Fruit fly (Drosophila melanogaster): Measurements from ENCODE around the gene D2hgdh.

Gene D2hgdh

DNA sequence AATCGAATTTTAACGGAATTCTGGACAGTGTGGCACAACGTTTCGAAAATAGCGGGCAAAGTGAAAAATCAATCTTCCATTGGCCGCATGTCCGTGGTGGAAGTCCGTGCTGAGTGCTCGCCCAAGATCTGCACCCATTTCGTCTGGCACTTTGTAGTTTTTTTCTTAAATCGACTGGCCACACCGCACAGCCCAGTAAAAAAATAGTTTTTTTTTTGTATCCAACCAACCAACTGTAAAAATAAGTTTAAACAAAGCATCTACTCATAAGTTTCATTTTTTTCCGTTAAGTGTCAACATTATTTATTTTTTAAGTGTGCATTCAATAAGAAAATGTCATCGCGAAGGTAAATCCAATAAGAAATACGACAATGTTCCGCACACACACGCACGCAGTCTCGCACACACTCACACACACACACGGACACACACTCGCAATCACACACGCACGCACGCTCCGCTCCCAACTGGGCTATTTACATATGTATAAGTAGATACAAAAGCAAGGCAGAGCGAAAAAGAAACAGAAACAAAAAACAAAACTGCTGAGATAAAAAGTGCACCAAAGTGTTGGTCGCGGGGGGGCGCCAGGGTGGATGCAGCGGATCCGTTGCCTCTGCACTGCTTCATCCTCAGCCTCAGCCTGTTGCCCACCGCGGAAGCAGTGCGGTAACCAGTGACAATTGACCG lies 47.1 kb upstream of the D2hgdh start, which contains the start of gene csw (continued):
- no peak for TF ChIP-seq GATAe (GFP tag; conservative IDR thresholded peaks at IDR 0.05)
- no peak for TF ChIP-seq Hand (GFP tag; optimal IDR thresholded peaks at IDR 0.05)
- no peak for TF ChIP-seq salm (tag; optimal IDR thresholded peaks at IDR 0.05)
- no peak for TF ChIP-seq CG16815 (GFP tag; optimal IDR thresholded peaks at IDR 0.05)
- TF ChIP-seq CG8765 (GFP tag; IDR thresholded peaks at IDR 0.05): no peak
- no peak for TF ChIP-seq NC2α (GFP tag; optimal IDR thresholded peaks at IDR 0.05)
- TF ChIP-seq CG30431 (GFP tag; optimal IDR thresholded peaks at IDR 0.05): no peak
- no peak for TF ChIP-seq klu (GFP tag; IDR thresholded peaks at IDR 0.05)
- TF ChIP-seq lola (GFP tag; optimal IDR thresholded peaks at IDR 0.05): peak in 1 of 3 experiments; percentile 60
- peak; percentile 16 for TF ChIP-seq Dek (tag; optimal IDR thresholded peaks at IDR 0.05)
- TF ChIP-seq CG9932 (GFP tag; IDR thresholded peaks at IDR 0.05): peak; percentile 75
- peak; percentile 3 for TF ChIP-seq Hr3 (GFP tag; optimal IDR thresholded peaks at IDR 0.05)
- TF ChIP-seq tin (GFP tag; optimal IDR thresholded peaks at IDR 0.05): peak; percentile 18
- TF ChIP-seq zen (tag; optimal IDR thresholded peaks at IDR 0.05): no peak
- TF ChIP-seq fu2 (GFP tag; optimal IDR thresholded peaks at IDR 0.05): peak; percentile 41
- peak; percentile 63 for TF ChIP-seq zfh2 (GFP tag; optimal IDR thresholded peaks at IDR 0.05)
- no peak for TF ChIP-seq chn (GFP tag; optimal IDR thresholded peaks at IDR 0.05)
- peak; percentile 28 for TF ChIP-seq CG12942 (GFP tag; optimal IDR thresholded peaks at IDR 0.05)
- no peak for TF ChIP-seq dmrt99B (tag; optimal IDR thresholded peaks at IDR 0.05)
- no peak for TF ChIP-seq C15 (GFP tag; IDR thresholded peaks at IDR 0.05)
- TF ChIP-seq CG17802 (tag; optimal IDR thresholded peaks at IDR 0.05): no peak
- no peak for TF ChIP-seq ab (GFP tag; optimal IDR thresholded peaks at IDR 0.05)
- no peak for TF ChIP-seq jigr1 (GFP tag; IDR thresholded peaks at IDR 0.05)
- TF ChIP-seq lab (GFP tag; optimal IDR thresholded peaks at IDR 0.05): peak; percentile 3
- TF ChIP-seq stc (GFP tag; IDR thresholded peaks at IDR 0.05): no peak
- TF ChIP-seq NK7.1 (GFP tag; optimal IDR thresholded peaks at IDR 0.05): no peak
- TF ChIP-seq CG8478 (optimal IDR thresholded peaks at IDR 0.05): peak; percentile 91
- TF ChIP-seq Dll (GFP tag; IDR thresholded peaks at IDR 0.05; ENCODE audit: partially characterized antibody): no peak
- TF ChIP-seq B-H2 (GFP tag; optimal IDR thresholded peaks at IDR 0.05): peak; percentile 57
- TF ChIP-seq pan (optimal IDR thresholded peaks at IDR 0.05): no peak
- no peak for TF ChIP-seq pan (GFP tag; optimal IDR thresholded peaks at IDR 0.05 in 1 of 2, IDR thresholded peaks at IDR 0.05 in 1 of 2)
- no peak for TF ChIP-seq jing (GFP tag; optimal IDR thresholded peaks at IDR 0.05)
- TF ChIP-seq CG13424 (tag; optimal IDR thresholded peaks at IDR 0.05): no peak
- TF ChIP-seq danr (GFP tag; IDR thresholded peaks at IDR 0.05): no peak
- peak; percentile 99 for TF ChIP-seq nom (GFP tag; optimal IDR thresholded peaks at IDR 0.05)
- TF ChIP-seq gcm (GFP tag; optimal IDR thresholded peaks at IDR 0.05): no peak
- no peak for TF ChIP-seq CG31441 (GFP tag; IDR thresholded peaks at IDR 0.05)
- TF ChIP-seq Adf1 (GFP tag; IDR thresholded peaks at IDR 0.05): no peak
- TF ChIP-seq CG12071 (GFP tag; optimal IDR thresholded peaks at IDR 0.05): no peak
- TF ChIP-seq H2.0 (GFP tag; IDR thresholded peaks at IDR 0.05): no peak
- peak; percentile 69 for TF ChIP-seq Sry-δ (GFP tag; optimal IDR thresholded peaks at IDR 0.05)
- TF ChIP-seq CG10565 (GFP tag; optimal IDR thresholded peaks at IDR 0.05): no peak
- TF ChIP-seq cwo (GFP tag; optimal IDR thresholded peaks at IDR 0.05): no peak
- TF ChIP-seq pho (GFP tag; optimal IDR thresholded peaks at IDR 0.05): peak; percentile 46
- no peak for TF ChIP-seq sna (GFP tag; IDR thresholded peaks at IDR 0.05; ENCODE audit: partially characterized antibody)
- TF ChIP-seq ftz-f1 (GFP tag; optimal IDR thresholded peaks at IDR 0.05): peak; percentile 67
- no peak for TF ChIP-seq CrebB (tag; optimal IDR thresholded peaks at IDR 0.05)
- TF ChIP-seq wdn (GFP tag; IDR thresholded peaks at IDR 0.05): no peak
- no peak for TF ChIP-seq CG1529 (GFP tag; optimal IDR thresholded peaks at IDR 0.05)
- TF ChIP-seq CG7928 (GFP tag; optimal IDR thresholded peaks at IDR 0.05): peak; percentile 43
- peak; percentile 34 for TF ChIP-seq ems (GFP tag; optimal IDR thresholded peaks at IDR 0.05)
